Fruit fly (Drosophila melanogaster): ENCODE data around the gene TotE.

Gene TotE

dm6 chr2L:19865539-19866068 is 47.7 kb downstream of the TotE start (continued):
- TF ChIP-seq Ets96B (tag; optimal IDR thresholded peaks at IDR 0.05), result peak; percentile 33
- TF ChIP-seq pdm3 (GFP tag; optimal IDR thresholded peaks at IDR 0.05), result peak; percentile 88
- peak; percentile 78 for TF ChIP-seq CG10669 (GFP tag; optimal IDR thresholded peaks at IDR 0.05)
- peak; percentile 66 for TF ChIP-seq CG7368 (GFP tag; optimal IDR thresholded peaks at IDR 0.05)
- TF ChIP-seq Hr39 (GFP tag; optimal IDR thresholded peaks at IDR 0.05), result peak; percentile 90
- peak; percentile 92 for TF ChIP-seq OdsH (GFP tag; optimal IDR thresholded peaks at IDR 0.05)
- peak; percentile 89 for TF ChIP-seq achi (GFP tag; optimal IDR thresholded peaks at IDR 0.05)
- peak; percentile 81 for TF ChIP-seq CG3919 (GFP tag; optimal IDR thresholded peaks at IDR 0.05)
- TF ChIP-seq Sox14 (GFP tag; optimal IDR thresholded peaks at IDR 0.05), result peak; percentile 91
- TF ChIP-seq Blimp-1 (GFP tag; optimal IDR thresholded peaks at IDR 0.05), result peak; percentile 25
- peak; percentile 14 for TF ChIP-seq CG9139 (GFP tag; optimal IDR thresholded peaks at IDR 0.05)
- peak; percentile 84 for TF ChIP-seq svp (GFP tag)
- TF ChIP-seq CG10631 (GFP tag; optimal IDR thresholded peaks at IDR 0.05), result peak; percentile 85
- peak; percentile 46 for TF ChIP-seq dsx (GFP tag; optimal IDR thresholded peaks at IDR 0.05; ENCODE audit: poor library complexity, severe bottlenecking)
- peak; percentile 84 for TF ChIP-seq Eip75B (GFP tag; optimal IDR thresholded peaks at IDR 0.05)
- TF ChIP-seq esn (GFP tag; optimal IDR thresholded peaks at IDR 0.05), result peak; percentile 93
- TF ChIP-seq CG6276 (GFP tag; optimal IDR thresholded peaks at IDR 0.05), result peak; percentile 85
- TF ChIP-seq Sox15 (GFP tag; optimal IDR thresholded peaks at IDR 0.05), result peak; percentile 77
- TF ChIP-seq Lpt (GFP tag; optimal IDR thresholded peaks at IDR 0.05), result peak; percentile 79
- peak; percentile 91 for TF ChIP-seq CG6792 (GFP tag; optimal IDR thresholded peaks at IDR 0.05)
- peak; percentile 83 for TF ChIP-seq Ets21C (GFP tag; optimal IDR thresholded peaks at IDR 0.05)
- peak; percentile 85 for TF ChIP-seq CG1621 (tag; optimal IDR thresholded peaks at IDR 0.05)
- TF ChIP-seq acj6 (GFP tag; optimal IDR thresholded peaks at IDR 0.05), result peak; percentile 91
- TF ChIP-seq Eip93F (GFP tag; optimal IDR thresholded peaks at IDR 0.05), result peak; percentile 32
- peak; percentile 46 for TF ChIP-seq CG6854 (GFP tag; optimal IDR thresholded peaks at IDR 0.05)
- peak; percentile 88 for TF ChIP-seq Smox (GFP tag; optimal IDR thresholded peaks at IDR 0.05)
- peak; percentile 78 to 83 for TF ChIP-seq salr (GFP tag; optimal IDR thresholded peaks at IDR 0.05)
- TF ChIP-seq Hr38 (GFP tag; optimal IDR thresholded peaks at IDR 0.05), result peak; percentile 36
